Fruit fly (Drosophila melanogaster): ENCODE data around the gene DIP2.

Gene DIP2

dm6 chr3L:257618-258475 lies at the start of gene DIP2, which contains the start of gene wac:
TSS of gene DIP2 (minus strand) at chr3L:257954.
TSS of gene wac (plus strand) at chr3L:258176.
- TF ChIP-seq CG17801 (GFP tag; optimal IDR thresholded peaks at IDR 0.05; ENCODE audit: partially characterized antibody): peak; percentile 33

dm6 chr3L:299952-300605 lies 42.3 kb upstream of the DIP2 start:
- TF ChIP-seq CG17801 (GFP tag; optimal IDR thresholded peaks at IDR 0.05; ENCODE audit: partially characterized antibody): no peak

dm6 chr3L:298459-298858 lies 40.7 kb upstream of the DIP2 start:
- no peak for TF ChIP-seq CG17801 (GFP tag; optimal IDR thresholded peaks at IDR 0.05; ENCODE audit: partially characterized antibody)

dm6 chr3L:297240-297639 lies 39.5 kb upstream of the DIP2 start:
- no peak for TF ChIP-seq CG17801 (GFP tag; optimal IDR thresholded peaks at IDR 0.05; ENCODE audit: partially characterized antibody)

dm6 chr3L:294841-295408 lies 37.2 kb upstream of the DIP2 start:
- no peak for TF ChIP-seq CG17801 (GFP tag; optimal IDR thresholded peaks at IDR 0.05; ENCODE audit: partially characterized antibody)

- peak; percentile 69 for TF ChIP-seq CG17801 (GFP tag; optimal IDR thresholded peaks at IDR 0.05; ENCODE audit: partially characterized antibody)
These were observed 34.5 kb upstream of the DIP2 start for dm6 chr3L:292146-292776.

dm6 chr3L:291583-292145 lies 33.9 kb upstream of the DIP2 start:
- TF ChIP-seq CG17801 (GFP tag; optimal IDR thresholded peaks at IDR 0.05; ENCODE audit: partially characterized antibody): no peak

dm6 chr3L:284253-284652 lies 26.5 kb upstream of the DIP2 start:
- TF ChIP-seq CG17801 (GFP tag; optimal IDR thresholded peaks at IDR 0.05; ENCODE audit: partially characterized antibody): no peak

- TF ChIP-seq CG17801 (GFP tag; optimal IDR thresholded peaks at IDR 0.05; ENCODE audit: partially characterized antibody): no peak
These were observed 24.5 kb upstream of the DIP2 start for dm6 chr3L:282276-282675.

dm6 chr3L:276736-277487 lies 19.2 kb upstream of the DIP2 start, which contains the start of gene RhoGEF3:
TSS of gene RhoGEF3 (plus strand) at chr3L:277437.
- TF ChIP-seq CG17801 (GFP tag; optimal IDR thresholded peaks at IDR 0.05; ENCODE audit: partially characterized antibody): no peak

- TF ChIP-seq CG17801 (GFP tag; optimal IDR thresholded peaks at IDR 0.05; ENCODE audit: partially characterized antibody): no peak
These were observed 17.1 kb upstream of the DIP2 start, which contains the start of gene ttm2 for dm6 chr3L:274855-275254. TSS of gene ttm2 (plus strand) at chr3L:275155.

- no peak for TF ChIP-seq CG17801 (GFP tag; optimal IDR thresholded peaks at IDR 0.05; ENCODE audit: partially characterized antibody)
These were observed 15.5 kb upstream of the DIP2 start, which contains the start of gene CG32845 for dm6 chr3L:273291-273690. TSS of gene CG32845 (minus strand) at chr3L:273391.

- TF ChIP-seq CG17801 (GFP tag; optimal IDR thresholded peaks at IDR 0.05; ENCODE audit: partially characterized antibody): peak; percentile 44
These were observed 13.9 kb upstream of the DIP2 start for dm6 chr3L:271501-272249.

Data from ovary, adult (tissue).